Worm (Caenorhabditis elegans): ENCODE data around the gene repo-1.

- no peak for TF ChIP-seq snpc-3.4 (tag; optimal IDR thresholded peaks at IDR 0.05)
- TF ChIP-seq egl-18 (GFP tag; IDR thresholded peaks at IDR 0.05) = no peak
- no peak for TF ChIP-seq athp-1 (tag; optimal IDR thresholded peaks at IDR 0.05)
- peak; percentile 57 for TF ChIP-seq xnd-1 (tag; optimal IDR thresholded peaks at IDR 0.05)
- no peak for TF ChIP-seq snpc-4 (GFP tag; optimal IDR thresholded peaks at IDR 0.05)
- no peak for TF ChIP-seq snpc-4 (tag; optimal IDR thresholded peaks at IDR 0.05)
- TF ChIP-seq fkh-3 (tag; optimal IDR thresholded peaks at IDR 0.05) = no peak
- TF ChIP-seq lin-40 (tag; optimal IDR thresholded peaks at IDR 0.05) = no peak
Measured at ce11 chrIV:12047552-12048347, 36.5 kb upstream of the repo-1 start, which contains the start of gene T12G3.4.
